Fruit fly (Drosophila melanogaster): ENCODE measurements around the gene PCID2.

DNA sequence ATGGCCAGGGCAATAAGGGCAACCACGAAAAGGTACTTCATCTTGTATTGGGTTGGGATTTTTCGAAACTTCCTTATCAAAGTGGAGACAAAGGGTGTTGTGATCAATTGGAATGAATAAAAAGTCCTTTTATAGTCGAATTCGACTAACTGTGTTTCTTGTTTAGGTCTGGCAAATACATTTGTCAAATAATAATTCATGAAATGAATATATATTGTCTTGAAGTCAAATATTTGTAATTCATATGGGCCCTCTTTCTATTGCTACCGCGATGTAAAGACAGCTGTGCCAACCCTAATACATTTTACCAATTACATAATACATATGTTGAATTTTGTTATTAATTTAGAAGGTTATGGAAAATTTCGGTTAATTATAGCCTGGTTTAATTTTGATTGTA is 48.8 kb upstream of the PCID2 start, which contains the start of gene CG33271:
- TF ChIP-seq Clk (GFP tag; optimal IDR thresholded peaks at IDR 0.05) (no peak), ovo (GFP tag; optimal IDR thresholded peaks at IDR 0.05) (no peak)
